Fruit fly (Drosophila melanogaster): ENCODE measurements around the gene CG33695.

dm6 chr2L:11280090-11280489 lies 2.3 kb downstream of the CG33695 start, which contains the start of gene Ppt2:
- TF ChIP-seq psq (optimal IDR thresholded peaks at IDR 0.05), result no peak
- TF ChIP-seq insv (optimal IDR thresholded peaks at IDR 0.05), result no peak
- TF ChIP-seq ttk (optimal IDR thresholded peaks at IDR 0.05), result no peak
